Worm (Caenorhabditis elegans): ENCODE results near the gene srj-24.
A peak's percentile ranks its signal among the peaks of the same experiment; 100 is the strongest.

DNA sequence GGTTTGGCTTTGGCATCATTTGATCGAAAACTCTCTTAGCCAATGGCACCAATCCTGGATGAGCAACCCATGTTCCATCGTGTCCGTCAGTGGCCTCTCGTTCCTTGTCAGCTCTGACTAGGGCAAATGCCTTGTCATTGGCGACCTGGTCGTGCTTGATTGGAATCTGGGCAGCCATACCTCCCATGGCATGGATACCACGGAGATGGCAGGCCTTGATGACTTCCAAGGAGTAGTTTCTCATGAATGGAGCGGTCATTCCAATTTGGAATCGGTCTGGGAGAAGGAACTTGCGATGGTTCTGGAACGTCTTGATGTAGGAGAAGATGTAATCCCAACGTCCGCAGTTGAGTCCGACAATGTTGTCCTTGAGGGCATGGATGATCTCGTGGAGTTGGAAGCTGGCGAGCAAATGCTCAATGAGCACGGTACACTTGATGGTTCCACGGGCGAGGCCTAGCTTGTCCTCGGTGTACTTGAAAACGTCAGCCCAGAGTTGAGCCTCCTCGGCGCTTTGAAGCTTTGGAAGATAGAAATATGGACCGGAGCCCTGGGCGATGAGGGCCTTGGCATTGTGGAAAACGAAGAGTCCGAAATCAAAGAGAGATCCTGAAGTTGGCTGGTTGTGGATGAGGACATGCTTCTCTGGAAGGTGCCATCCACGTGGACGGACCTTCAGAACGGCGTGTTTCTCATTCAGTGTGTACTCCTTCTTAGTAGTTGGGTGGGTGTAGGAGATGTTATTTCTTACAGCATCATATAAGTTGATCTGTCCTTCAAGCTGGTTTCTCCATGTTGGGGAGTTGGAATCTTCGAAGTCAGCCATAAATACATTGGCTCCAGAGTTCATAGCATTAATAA, 13.5 kb downstream of the srj-24 start:
- TF ChIP-seq nhr-11 (tag; optimal IDR thresholded peaks at IDR 0.05) (no peak), lin-13 (GFP tag; optimal IDR thresholded peaks at IDR 0.05) (no peak), ztf-4 (tag; optimal IDR thresholded peaks at IDR 0.05) (no peak), ZK546.5 (tag; optimal IDR thresholded peaks at IDR 0.05) (no peak), lsy-2 (tag; optimal IDR thresholded peaks at IDR 0.05) (no peak), fos-1 (tag; optimal IDR thresholded peaks at IDR 0.05) (no peak), nhr-129 (tag; optimal IDR thresholded peaks at IDR 0.05) (peak; percentile 35), ceh-82 (tag; optimal IDR thresholded peaks at IDR 0.05) (no peak), ztf-1 (GFP tag; conservative IDR thresholded peaks at IDR 0.05) (no peak), nhr-237 (tag; optimal IDR thresholded peaks at IDR 0.05) (no peak), nhr-23 (tag; optimal IDR thresholded peaks at IDR 0.05) (no peak)
